Worm (Caenorhabditis elegans) whole organism, L4 larva: ENCODE results near the gene F28C6.8.

ENCODE experiments used
- D1046.2 ChIP-seq: fragments of 200-800 bp; sonication (Bioruptor generic); IDR thresholded peaks from 2 replicates; pipeline ENCODE4 v1.3.6; 2022; ENCODE audit warnings: missing genetic modification characterization, missing compliant biosample characterization
- F10B5.3 ChIP-seq: sonication (generic microtip); optimal IDR thresholded peaks from 2 replicates; lab custom pipeline; 2016; ENCODE audit warnings: mild to moderate bottlenecking, missing genetic modification characterization, missing compliant biosample characterization
- F44E2.7 ChIP-seq: fragments of 200-800 bp; sonication (Bioruptor generic); IDR thresholded peaks from 2 replicates; pipeline ENCODE4 v2.1.2; 2022; ENCODE audit warnings: missing genetic modification characterization, missing compliant biosample characterization
- R02D3.7 ChIP-seq: fragments of 150-350 bp; sonication (generic microtip); optimal IDR thresholded peaks from 3 replicates; lab custom pipeline; 2014; ENCODE audit warnings: missing biosample characterization, missing genetic modification characterization
- T20F7.1 ChIP-seq: fragments of 200-800 bp; sonication (Bioruptor generic); optimal IDR thresholded peaks from 2 replicates; lab custom pipeline; 2018; ENCODE audit warnings: mild to moderate bottlenecking, missing genetic modification characterization, missing compliant biosample characterization
- Y48G9A.11 ChIP-seq: fragments of 200-800 bp; sonication (Bioruptor generic); IDR thresholded peaks from 2 replicates; pipeline ENCODE4 v1.3.6; 2022; ENCODE audit warnings: missing genetic modification reagents, missing genetic modification characterization, missing compliant biosample characterization
- Y5F2A.4 ChIP-seq: fragments of 200-800 bp; sonication (Bioruptor generic); optimal IDR thresholded peaks from 2 replicates; lab custom pipeline; 2018; ENCODE audit warnings: mild to moderate bottlenecking, missing genetic modification characterization, missing compliant biosample characterization
- aha-1 ChIP-seq: fragments of 150-350 bp; peaks from one replicate; lab custom pipeline; 2014; ENCODE audit warnings: missing biosample characterization, missing genetic modification characterization
- ama-1 ChIP-seq: fragments of 150-350 bp; optimal IDR thresholded peaks from 2 replicates; lab custom pipeline; 2014; ENCODE audit warnings: inconsistent platforms, mixed read lengths
- arid-1 ChIP-seq: fragments of 200-800 bp; sonication (Bioruptor generic); conservative IDR thresholded peaks from 2 replicates; pipeline ENCODE4 v1.3.6; 2022; ENCODE audit warnings: missing genetic modification reagents, missing genetic modification characterization, missing compliant biosample characterization
- ceh-32 ChIP-seq: sonication (generic microtip); optimal IDR thresholded peaks from 2 replicates; lab custom pipeline; 2016; ENCODE audit warnings: mild to moderate bottlenecking, missing genetic modification characterization, missing compliant biosample characterization; ENCODE audit not compliant: poor library complexity
- ceh-44 ChIP-seq: fragments of 200-800 bp; sonication (Bioruptor generic); IDR thresholded peaks from 2 replicates; pipeline ENCODE4 v1.3.6; 2022; ENCODE audit warnings: missing genetic modification reagents, missing genetic modification characterization, missing compliant biosample characterization
- ceh-82 ChIP-seq: sonication (generic microtip); optimal IDR thresholded peaks from 2 replicates; lab custom pipeline; 2017; ENCODE audit warnings: missing biosample characterization, missing genetic modification characterization
- ces-1 ChIP-seq: fragments of 150-350 bp; sonication (generic microtip); optimal IDR thresholded peaks from 4 replicates; lab custom pipeline; 2014; ENCODE audit warnings: missing biosample characterization, missing genetic modification reagents, missing genetic modification characterization
- cey-2 ChIP-seq: sonication (generic microtip); optimal IDR thresholded peaks from 3 replicates; lab custom pipeline; 2017; ENCODE audit warnings: missing genetic modification characterization, mild to moderate bottlenecking, missing compliant biosample characterization, antibody characterized with exemption, borderline replicate concordance; ENCODE audit not compliant: insufficient read depth
- daf-12 ChIP-seq: fragments of 150-350 bp; optimal IDR thresholded peaks from 2 replicates; lab custom pipeline; 2014; ENCODE audit warnings: missing biosample characterization, missing genetic modification reagents, missing genetic modification characterization
- daf-16 ChIP-seq, 3 experiments: sonication (generic microtip); optimal IDR thresholded peaks; 2 replicates each; lab custom pipeline; 2016 to 2017; ENCODE audit warnings: missing genetic modification characterization in 3 of 3, missing genetic modification reagents in 3 of 3, mild to moderate bottlenecking in 2 of 3, missing compliant biosample characterization in 2 of 3, missing biosample characterization in 1 of 3, moderate library complexity in 1 of 3
- daf-19 ChIP-seq: fragments of 200-800 bp; sonication (Bioruptor generic); conservative IDR thresholded peaks from 2 replicates; pipeline ENCODE4 v1.3.6; 2022; ENCODE audit warnings: missing genetic modification characterization, missing compliant biosample characterization
- dmd-6 ChIP-seq: fragments of 200-800 bp; sonication (Bioruptor generic); IDR thresholded peaks from 2 replicates; pipeline ENCODE4 v1.3.6; 2022; ENCODE audit warnings: missing genetic modification reagents, missing genetic modification characterization, missing compliant biosample characterization
- dmd-8 ChIP-seq: fragments of 200-800 bp; sonication (Bioruptor generic); IDR thresholded peaks from 2 replicates; pipeline ENCODE4 v1.3.6; 2022; ENCODE audit warnings: missing genetic modification characterization, missing compliant biosample characterization
- duxl-1 ChIP-seq: sonication (generic microtip); optimal IDR thresholded peaks from 2 replicates; lab custom pipeline; 2016; ENCODE audit warnings: mild to moderate bottlenecking, missing genetic modification characterization, moderate library complexity, missing compliant biosample characterization; ENCODE audit not compliant: poor library complexity
- dve-1 ChIP-seq: sonication (generic microtip); optimal IDR thresholded peaks from 2 replicates; lab custom pipeline; 2017; ENCODE audit warnings: antibody characterized with exemption, mild to moderate bottlenecking, missing genetic modification characterization, missing compliant biosample characterization; ENCODE audit not compliant: insufficient read depth
- egl-27 ChIP-seq: sonication (generic microtip); optimal IDR thresholded peaks from 3 replicates; lab custom pipeline; 2017; ENCODE audit warnings: missing biosample characterization, missing genetic modification reagents, missing genetic modification characterization
- egl-43 ChIP-seq: fragments of 200-800 bp; sonication (Bioruptor generic); IDR thresholded peaks from 2 replicates; pipeline ENCODE4 v1.3.6; 2022; ENCODE audit warnings: missing genetic modification reagents, missing genetic modification characterization, missing compliant biosample characterization
- gei-8 ChIP-seq: fragments of 200-800 bp; sonication (Bioruptor generic); optimal IDR thresholded peaks from 2 replicates; lab custom pipeline; 2018; ENCODE audit warnings: mild to moderate bottlenecking, missing genetic modification characterization, missing compliant biosample characterization
- hlh-11 ChIP-seq: fragments of 200-800 bp; sonication (Bioruptor generic); optimal IDR thresholded peaks from 2 replicates; lab custom pipeline; 2018; ENCODE audit warnings: mild to moderate bottlenecking, missing genetic modification characterization, missing compliant biosample characterization
- hlh-30 ChIP-seq: sonication (generic microtip); optimal IDR thresholded peaks from 2 replicates; lab custom pipeline; 2017; ENCODE audit warnings: antibody characterized with exemption, mild to moderate bottlenecking, missing genetic modification characterization, missing compliant biosample characterization; ENCODE audit not compliant: insufficient read depth
- lim-7 ChIP-seq: fragments of 200-800 bp; sonication (Bioruptor generic); IDR thresholded peaks from 2 replicates; pipeline ENCODE4 v1.3.6; 2022; ENCODE audit warnings: missing genetic modification characterization, missing compliant biosample characterization
- lin-15B ChIP-seq: fragments of 150-350 bp; sonication (generic microtip); optimal IDR thresholded peaks from 3 replicates; lab custom pipeline; 2014; ENCODE audit warnings: missing biosample characterization, missing genetic modification characterization
- lin-29 ChIP-seq: fragments of 200-800 bp; sonication (Bioruptor generic); IDR thresholded peaks from 2 replicates; pipeline ENCODE4 v1.3.6; 2022; ENCODE audit warnings: missing genetic modification reagents, missing genetic modification characterization, missing compliant biosample characterization
- lin-38 ChIP-seq: fragments of 200-800 bp; sonication (Bioruptor generic); IDR thresholded peaks from 2 replicates; pipeline ENCODE4 v1.3.6; 2022; ENCODE audit warnings: missing genetic modification reagents, missing genetic modification characterization, missing compliant biosample characterization
- lir-3 ChIP-seq: sonication (generic microtip); optimal IDR thresholded peaks from 2 replicates; lab custom pipeline; 2016; ENCODE audit warnings: mild to moderate bottlenecking, missing genetic modification characterization, missing compliant biosample characterization
- madf-5 ChIP-seq, 2 experiments: fragments of 200-800 bp; sonication (Bioruptor generic); IDR thresholded peaks; 2 replicates each; pipeline ENCODE4 v1.3.6; 2022; ENCODE audit warnings: missing compliant biosample characterization in 2 of 2, missing genetic modification characterization in 2 of 2
- mdl-1 ChIP-seq, 2 experiments: fragments of 150-350 bp in 1 of 2; sonication (generic microtip) in 1 of 2; optimal IDR thresholded peaks; 2 replicates each; lab custom pipeline; 2014 to 2017; ENCODE audit warnings: missing biosample characterization in 2 of 2, missing genetic modification characterization in 2 of 2
- nhr-102 ChIP-seq: sonication (generic microtip); optimal IDR thresholded peaks from 2 replicates; lab custom pipeline; 2016; ENCODE audit warnings: mild to moderate bottlenecking, missing genetic modification characterization, moderate library complexity, missing compliant biosample characterization
- nhr-42 ChIP-seq: fragments of 200-800 bp; sonication (Bioruptor generic); IDR thresholded peaks from 2 replicates; pipeline ENCODE4 v1.3.6; 2022; ENCODE audit warnings: missing genetic modification characterization, missing compliant biosample characterization
- nhr-48 ChIP-seq: sonication (generic microtip); optimal IDR thresholded peaks from 2 replicates; lab custom pipeline; 2016; ENCODE audit warnings: mild to moderate bottlenecking, missing genetic modification characterization, missing compliant biosample characterization
- nhr-6 ChIP-seq: fragments of 150-350 bp; optimal IDR thresholded peaks from 2 replicates; lab custom pipeline; 2014; ENCODE audit warnings: missing biosample characterization, missing genetic modification characterization
- nhr-77 ChIP-seq: fragments of 150-350 bp; optimal IDR thresholded peaks from 2 replicates; lab custom pipeline; 2014; ENCODE audit warnings: missing biosample characterization, missing genetic modification characterization
- pha-4 ChIP-seq, 2 experiments: fragments of 150-350 bp in 1 of 2; fragments of 200-800 bp in 1 of 2; sonication (Bioruptor generic) in 1 of 2; IDR thresholded peaks in 1 of 2; optimal IDR thresholded peaks in 1 of 2; 2 replicates each; pipeline versions ENCODE4 v1.3.6 to Lab custom; 2014 to 2022; ENCODE audit warnings: missing genetic modification characterization in 2 of 2, missing genetic modification reagents in 2 of 2, missing biosample characterization in 1 of 2, missing compliant biosample characterization in 1 of 2
- pqm-1 ChIP-seq: sonication (generic microtip); optimal IDR thresholded peaks from 2 replicates; lab custom pipeline; 2017; ENCODE audit warnings: missing biosample characterization, missing genetic modification characterization
- rbr-2 ChIP-seq: sonication (generic microtip); optimal IDR thresholded peaks from 2 replicates; lab custom pipeline; 2016; ENCODE audit warnings: missing genotype, missing genetic modification characterization, missing compliant biosample characterization
- set-16 ChIP-seq: fragments of 200-800 bp; sonication (Bioruptor generic); IDR thresholded peaks from 2 replicates; pipeline ENCODE4 v1.3.6; 2022; ENCODE audit warnings: missing genetic modification reagents, missing genetic modification characterization, missing compliant biosample characterization
- snpc-1.2 ChIP-seq: fragments of 200-800 bp; sonication (Bioruptor generic); IDR thresholded peaks from 2 replicates; pipeline ENCODE4 v1.3.6; 2022; ENCODE audit warnings: missing genetic modification reagents, missing genetic modification characterization, missing compliant biosample characterization
- spr-3 ChIP-seq: fragments of 200-800 bp; sonication (Bioruptor generic); optimal IDR thresholded peaks from 2 replicates; lab custom pipeline; 2018; ENCODE audit warnings: mild to moderate bottlenecking, missing genetic modification characterization, missing compliant biosample characterization
- tra-1 ChIP-seq: fragments of 200-800 bp; sonication (Bioruptor generic); IDR thresholded peaks from 2 replicates; pipeline ENCODE4 v1.3.6; 2022; ENCODE audit warnings: missing genetic modification reagents, missing genetic modification characterization, missing compliant biosample characterization
- unc-62 ChIP-seq, 3 experiments: fragments of 150-350 bp in 1 of 3; sonication (generic microtip); optimal IDR thresholded peaks in 2 of 3; peaks in 1 of 3; 1 replicate in 1 of 3; 2 replicates in 2 of 3; lab custom pipeline; 2014 to 2017; ENCODE audit warnings: missing biosample characterization in 3 of 3, missing genetic modification characterization in 3 of 3, missing genetic modification reagents in 3 of 3, missing genotype in 1 of 3
- vab-7 ChIP-seq: fragments of 200-800 bp; sonication (Bioruptor generic); IDR thresholded peaks from 2 replicates; pipeline ENCODE4 v1.3.6; 2022; ENCODE audit warnings: missing genetic modification reagents, missing genetic modification characterization, missing compliant biosample characterization
- ztf-11 ChIP-seq: fragments of 150-350 bp; optimal IDR thresholded peaks from 2 replicates; lab custom pipeline; 2014; ENCODE audit warnings: missing biosample characterization, missing genetic modification characterization
- ztf-7 ChIP-seq: fragments of 150-350 bp; optimal IDR thresholded peaks from 2 replicates; lab custom pipeline; 2014; ENCODE audit warnings: missing biosample characterization, missing genetic modification characterization

Gene F28C6.8

DNA sequence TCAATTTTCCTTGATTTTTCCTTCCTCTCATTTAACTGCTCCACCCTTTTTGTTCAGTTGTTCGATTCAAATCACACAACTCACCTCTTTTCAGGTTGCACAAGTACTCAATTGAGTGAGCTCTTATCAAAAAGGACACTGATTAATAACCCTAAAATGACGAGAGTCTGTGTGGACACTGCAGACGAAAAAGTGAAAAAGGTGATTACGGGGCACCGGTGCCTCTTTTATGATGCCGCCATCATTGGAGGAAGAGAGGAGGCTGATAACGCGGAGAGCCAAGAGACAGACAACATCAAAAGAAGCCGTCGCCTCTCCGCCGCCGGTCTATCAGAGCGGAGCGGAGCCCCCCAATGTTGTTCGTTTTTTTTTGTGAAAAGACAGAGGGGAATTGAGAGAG, 18.5 kb downstream of the F28C6.8 start, which contains the start of gene sptf-2 (continued):
- no peak for TF ChIP-seq lin-29
- no peak for TF ChIP-seq ztf-11 (tag; lab: Kevin White, UChicago)
- TF ChIP-seq lin-15B (tag; lab: Kevin White, UChicago): no peak
- TF ChIP-seq mdl-1 (tag; optimal IDR thresholded peaks at IDR 0.05; lab: Kevin White, UChicago): no peak
- TF ChIP-seq vab-7: no peak
- no peak for TF ChIP-seq ceh-44 (GFP tag; lab: Robert Waterston, UW)
- no peak for TF ChIP-seq D1046.2 (GFP tag; lab: Robert Waterston, UW)
- no peak for TF ChIP-seq spr-3
- TF ChIP-seq hlh-11 (tag; lab: Kevin White, UChicago): peak; percentile 87
- no peak for TF ChIP-seq egl-27
- no peak for TF ChIP-seq ama-1
- TF ChIP-seq lin-38 (GFP tag; lab: Robert Waterston, UW): no peak
- TF ChIP-seq arid-1: no peak
- TF ChIP-seq nhr-42 (GFP tag; lab: Robert Waterston, UW): no peak
- no peak for TF ChIP-seq F10B5.3 (tag; lab: Kevin White, UChicago)
- no peak for TF ChIP-seq lim-7 (GFP tag; lab: Robert Waterston, UW)
- no peak for TF ChIP-seq egl-43 (GFP tag; lab: Robert Waterston, UW)
- peak; percentile 84 for TF ChIP-seq dmd-6 (GFP tag; lab: Robert Waterston, UW)
- no peak for TF ChIP-seq Y48G9A.11 (GFP tag; lab: Robert Waterston, UW)
- no peak for TF ChIP-seq duxl-1
- no peak for TF ChIP-seq gei-8 (GFP tag; lab: Kevin White, UChicago)
- no peak for TF ChIP-seq daf-12 (tag; lab: Kevin White, UChicago)
- TF ChIP-seq pha-4 (GFP tag; IDR thresholded peaks at IDR 0.05; lab: Robert Waterston, UW): peak; percentile 34; the same call in 1 of the 2 replicates
- no peak for TF ChIP-seq pha-4 (tag; optimal IDR thresholded peaks at IDR 0.05; lab: Kevin White, UChicago)
- no peak for TF ChIP-seq dmd-8
- TF ChIP-seq set-16 (GFP tag; lab: Robert Waterston, UW): no peak; the same call in 1 of the 2 replicates
- TF ChIP-seq ztf-7 (tag; lab: Kevin White, UChicago): no peak
- no peak for TF ChIP-seq F44E2.7 (GFP tag; lab: Robert Waterston, UW)
- no peak for TF ChIP-seq nhr-102 (tag; lab: Kevin White, UChicago)
- peak in 1 of 2 experiments; percentile 7 for TF ChIP-seq daf-16 (GFP tag; optimal IDR thresholded peaks at IDR 0.05; lab: Kevin White, UChicago)
- peak; percentile 85 for TF ChIP-seq daf-16 (tag; optimal IDR thresholded peaks at IDR 0.05; lab: Kevin White, UChicago)
- peak; percentile 76 for TF ChIP-seq nhr-77 (tag; lab: Kevin White, UChicago)
- TF ChIP-seq T20F7.1 (GFP tag; lab: Kevin White, UChicago): no peak
- TF ChIP-seq hlh-30: no peak
- peak; percentile 59 for TF ChIP-seq nhr-6 (tag; lab: Kevin White, UChicago)
- TF ChIP-seq tra-1: peak; percentile 86
- TF ChIP-seq aha-1: peak; percentile 50
- no peak for TF ChIP-seq unc-62 (GFP tag; optimal IDR thresholded peaks at IDR 0.05 in 1 of 2; lab: Kevin White, UChicago)
- no peak for TF ChIP-seq unc-62 (tag; optimal IDR thresholded peaks at IDR 0.05; lab: Kevin White, UChicago)
- peak; percentile 97 for TF ChIP-seq pqm-1
- TF ChIP-seq nhr-48: peak; percentile 21
- TF ChIP-seq ceh-32: no peak
- no peak for TF ChIP-seq ceh-82 (tag; lab: Kevin White, UChicago)
- TF ChIP-seq snpc-1.2 (GFP tag; lab: Robert Waterston, UW): no peak
- TF ChIP-seq Y5F2A.4 (GFP tag; lab: Kevin White, UChicago): no peak
- TF ChIP-seq madf-5 (GFP tag; IDR thresholded peaks at IDR 0.05; lab: Robert Waterston, UW): no peak
- no peak for TF ChIP-seq daf-19 (GFP tag; lab: Robert Waterston, UW)
- TF ChIP-seq rbr-2 (tag; lab: Kevin White, UChicago): no peak
- TF ChIP-seq dve-1 (tag; lab: Kevin White, UChicago): peak; percentile 79
- TF ChIP-seq ces-1 (GFP tag; lab: Kevin White, UChicago): no peak
- TF ChIP-seq lir-3 (tag; lab: Kevin White, UChicago): no peak
- no peak for TF ChIP-seq cey-2 (tag; lab: Kevin White, UChicago)
- no peak for TF ChIP-seq R02D3.7 (tag; lab: Kevin White, UChicago)
